Worm (Caenorhabditis elegans) whole organism, L3 larva: ENCODE measurements around the gene srz-60.

ENCODE experiments used
- ama-1 ChIP-seq: fragments of 150-350 bp; optimal IDR thresholded peaks from 2 replicates; lab custom pipeline; 2018
- ceh-82 ChIP-seq: fragments of 150-350 bp; optimal IDR thresholded peaks from 2 replicates; lab custom pipeline; 2014; ENCODE audit warnings: missing biosample characterization, missing genetic modification characterization
- egl-5 ChIP-seq: fragments of 150-350 bp; optimal IDR thresholded peaks from 2 replicates; lab custom pipeline; 2017; ENCODE audit warnings: missing biosample characterization, missing genetic modification reagents, missing genetic modification characterization, inconsistent platforms
- elt-2 ChIP-seq: sonication (generic microtip); optimal IDR thresholded peaks from 2 replicates; lab custom pipeline; 2016; ENCODE audit warnings: missing genetic modification reagents, mild to moderate bottlenecking, missing genetic modification characterization, missing compliant biosample characterization
- elt-3 ChIP-seq, 3 experiments: fragments of 150-350 bp in 1 of 3; sonication (generic microtip) in 2 of 3; optimal IDR thresholded peaks; 2 replicates in 2 of 3; 4 replicates in 1 of 3; lab custom pipeline; 2014 to 2017; ENCODE audit warnings: missing biosample characterization in 3 of 3, missing genetic modification characterization in 3 of 3
- fkh-2 ChIP-seq: fragments of 150-350 bp; optimal IDR thresholded peaks from 2 replicates; lab custom pipeline; 2014; ENCODE audit warnings: missing biosample characterization, missing genetic modification reagents, missing genetic modification characterization
- fos-1 ChIP-seq: fragments of 150-350 bp; optimal IDR thresholded peaks from 2 replicates; lab custom pipeline; 2014; ENCODE audit warnings: missing biosample characterization, missing genetic modification characterization
- lsy-12 ChIP-seq: sonication (generic microtip); optimal IDR thresholded peaks from 2 replicates; lab custom pipeline; 2016; ENCODE audit warnings: mild to moderate bottlenecking, missing genetic modification characterization, missing compliant biosample characterization
- nfya-1 ChIP-seq: sonication (generic microtip); optimal IDR thresholded peaks from 2 replicates; lab custom pipeline; 2017; ENCODE audit warnings: missing genetic modification characterization, mild to moderate bottlenecking, missing compliant biosample characterization, antibody characterized with exemption, moderate library complexity; ENCODE audit not compliant: insufficient read depth
- nhr-77 ChIP-seq: fragments of 150-350 bp; optimal IDR thresholded peaks from 2 replicates; lab custom pipeline; 2014; ENCODE audit warnings: missing biosample characterization, missing genetic modification characterization
- pqm-1 ChIP-seq: fragments of 150-350 bp; optimal IDR thresholded peaks from 2 replicates; lab custom pipeline; 2017; ENCODE audit warnings: missing biosample characterization, missing genetic modification characterization, inconsistent platforms
- sea-2 ChIP-seq: fragments of 150-350 bp; sonication (generic microtip); optimal IDR thresholded peaks from 4 replicates; lab custom pipeline; 2014; ENCODE audit warnings: missing biosample characterization, missing genetic modification reagents, missing genetic modification characterization
- snpc-4 ChIP-seq: fragments of 150-350 bp; optimal IDR thresholded peaks from 2 replicates; lab custom pipeline; 2014; ENCODE audit warnings: missing biosample characterization, missing genetic modification characterization
- unc-39 ChIP-seq: sonication (generic microtip); optimal IDR thresholded peaks from 4 replicates; lab custom pipeline; 2017; ENCODE audit warnings: missing biosample characterization, missing genetic modification characterization
- ztf-11 ChIP-seq: fragments of 150-350 bp; optimal IDR thresholded peaks from 2 replicates; lab custom pipeline; 2014; ENCODE audit warnings: missing biosample characterization, missing genetic modification characterization

srz-60 gene

ce11 chrIV:3478911-3479385 lies 50.2 kb downstream of the srz-60 start, which contains the start of the genes srz-70 and C09G12.5:
srz-70 (minus strand) TSS chrIV:3479011.
C09G12.5 (plus strand) TSS chrIV:3479335.
- TF ChIP-seq lsy-12 (tag; lab: Kevin White, UChicago) (no peak), ama-1 (lab: Kevin White, UChicago) (no peak), nhr-77 (tag; lab: Kevin White, UChicago) (no peak), nfya-1 (tag; lab: Kevin White, UChicago) (no peak), fkh-2 (tag; lab: Kevin White, UChicago) (no peak), ztf-11 (no peak), pqm-1 (tag; lab: Kevin White, UChicago) (no peak), unc-39 (tag; lab: Kevin White, UChicago) (no peak), snpc-4 (tag; lab: Kevin White, UChicago) (no peak), ceh-82 (tag; lab: Kevin White, UChicago) (no peak), fos-1 (tag; lab: Kevin White, UChicago) (no peak), egl-5 (tag; lab: Kevin White, UChicago) (no peak), elt-2 (tag; lab: Kevin White, UChicago) (no peak), elt-3 (tag; optimal IDR thresholded peaks at IDR 0.05; lab: Kevin White, UChicago) (no peak), sea-2 (GFP tag; lab: Kevin White, UChicago) (no peak)
